Fruit fly (Drosophila melanogaster) whole organism, embryonic: ENCODE measurements around the gene CAH4.

Experiments used
- Aef1 ChIP-seq: fragments of 200-800 bp; sonication (Bioruptor generic); IDR thresholded peaks from 3 replicates; pipeline ENCODE4 v1.3.6; 2022; ENCODE audit warnings: missing biosample characterization, missing genetic modification characterization
- BEAF-32 ChIP-seq: fragments of 200-800 bp; sonication (Bioruptor generic); optimal IDR thresholded peaks from 3 replicates; lab custom pipeline; 2017; ENCODE audit warnings: missing biosample characterization, missing genetic modification characterization, mild to moderate bottlenecking, moderate library complexity, missing genetic modification reagents
- CG10431 ChIP-seq: fragments of 200-800 bp; sonication (Bioruptor generic); optimal IDR thresholded peaks from 3 replicates; lab custom pipeline; 2018; ENCODE audit warnings: missing biosample characterization, mild to moderate bottlenecking, missing genetic modification characterization
- CG10543 ChIP-seq: fragments of 200-800 bp; sonication (Bioruptor generic); optimal IDR thresholded peaks from 3 replicates; lab custom pipeline; 2017; ENCODE audit warnings: missing biosample characterization, mild to moderate bottlenecking, missing genetic modification characterization, moderate library complexity
- CG11456 ChIP-seq: fragments of 200-800 bp; sonication (Bioruptor generic); IDR thresholded peaks from 3 replicates; pipeline ENCODE4 v1.3.6; 2022; ENCODE audit warnings: missing biosample characterization, missing genetic modification characterization
- CG12299 ChIP-seq: fragments of 200-800 bp; sonication (Bioruptor generic); optimal IDR thresholded peaks from 2 replicates; lab custom pipeline; 2018; ENCODE audit warnings: missing biosample characterization, mild to moderate bottlenecking, missing genetic modification characterization
- CG15269 ChIP-seq: fragments of 200-800 bp; sonication (Bioruptor generic); optimal IDR thresholded peaks from 2 replicates; lab custom pipeline; 2018; ENCODE audit warnings: missing biosample characterization, mild to moderate bottlenecking, missing genetic modification characterization, moderate library complexity
- CG17829 ChIP-seq: fragments of 200-800 bp; optimal IDR thresholded peaks from 2 replicates; lab custom pipeline; 2019; ENCODE audit warnings: missing biosample characterization, mild to moderate bottlenecking, missing genetic modification characterization, moderate library complexity
- CG17912 ChIP-seq: fragments of 200-800 bp; sonication (Bioruptor generic); optimal IDR thresholded peaks from 2 replicates; lab custom pipeline; 2018; ENCODE audit warnings: missing biosample characterization, mild to moderate bottlenecking, missing genetic modification characterization
- CG18764 ChIP-seq: fragments of 200-800 bp; sonication (Bioruptor generic); optimal IDR thresholded peaks from 3 replicates; lab custom pipeline; 2016; ENCODE audit warnings: missing biosample characterization, missing genetic modification characterization
- CG2199 ChIP-seq: fragments of 200-800 bp; sonication (Bioruptor generic); IDR thresholded peaks from 3 replicates; pipeline ENCODE4 v1.3.6; 2022; ENCODE audit warnings: missing biosample characterization, missing genetic modification characterization
- CG31441 ChIP-seq: fragments of 200-800 bp; sonication (Bioruptor generic); IDR thresholded peaks from 2 replicates; pipeline ENCODE4 v1.3.6; 2022; ENCODE audit warnings: missing biosample characterization, missing genetic modification characterization
- CG32767 ChIP-seq: fragments of 200-800 bp; sonication (Bioruptor generic); IDR thresholded peaks from 2 replicates; pipeline ENCODE4 v1.3.6; 2022; ENCODE audit warnings: missing biosample characterization, missing genetic modification characterization
- CG32772 ChIP-seq: fragments of 200-800 bp; sonication (Bioruptor generic); IDR thresholded peaks from 2 replicates; pipeline ENCODE4 v1.3.6; 2022; ENCODE audit warnings: missing biosample characterization, missing genetic modification characterization
- CG3407 ChIP-seq: fragments of 200-800 bp; sonication (Bioruptor generic); optimal IDR thresholded peaks from 2 replicates; lab custom pipeline; 2018; ENCODE audit warnings: missing biosample characterization, mild to moderate bottlenecking, missing genetic modification characterization
- CG4404 ChIP-seq: fragments of 200-800 bp; sonication (Bioruptor generic); IDR thresholded peaks from 2 replicates; pipeline ENCODE4 v1.3.6; 2022; ENCODE audit warnings: missing biosample characterization, missing genetic modification characterization
- CG9437 ChIP-seq: fragments of 200-800 bp; sonication (Bioruptor generic); optimal IDR thresholded peaks from 2 replicates; lab custom pipeline; 2018; ENCODE audit warnings: missing biosample characterization, mild to moderate bottlenecking, missing genetic modification characterization
- CG9609 ChIP-seq: fragments of 200-800 bp; sonication (Bioruptor generic); optimal IDR thresholded peaks from 3 replicates; lab custom pipeline; 2016; ENCODE audit warnings: missing biosample characterization, missing genetic modification characterization
- Chrac-16 ChIP-seq: fragments of 200-800 bp; sonication (Bioruptor generic); optimal IDR thresholded peaks from 3 replicates; lab custom pipeline; 2016; ENCODE audit warnings: missing biosample characterization, missing genetic modification characterization
- Dfd ChIP-seq, 2 experiments: fragments of >200 bp; optimal IDR thresholded peaks; 2 replicates each; lab custom pipeline; 2017; ENCODE audit warnings: missing biosample characterization in 2 of 2, missing genetic modification characterization in 2 of 2
- Doc3 ChIP-seq: fragments of 200-800 bp; sonication (Bioruptor generic); IDR thresholded peaks from 3 replicates; pipeline ENCODE4 v1.3.6; 2022; ENCODE audit warnings: missing biosample characterization, missing genetic modification characterization; ENCODE audit not compliant: partially characterized antibody
- Dref ChIP-seq: fragments of 200-800 bp; sonication (Bioruptor generic); IDR thresholded peaks from 2 replicates; pipeline ENCODE4 v1.3.6; 2022; ENCODE audit warnings: missing biosample characterization, missing genetic modification characterization
- HmgZ ChIP-seq: fragments of 200-800 bp; sonication (Bioruptor generic); optimal IDR thresholded peaks from 2 replicates; lab custom pipeline; 2018; ENCODE audit warnings: missing biosample characterization, mild to moderate bottlenecking, missing genetic modification characterization
- Kr ChIP-seq: fragments of 200-800 bp; sonication (Bioruptor generic); optimal IDR thresholded peaks from 2 replicates; lab custom pipeline; 2017; ENCODE audit warnings: missing biosample characterization, mild to moderate bottlenecking, missing genetic modification characterization
- Max ChIP-seq: fragments of 200-800 bp; sonication (Bioruptor generic); optimal IDR thresholded peaks from 2 replicates; lab custom pipeline; 2016; ENCODE audit warnings: missing biosample characterization, mild to moderate bottlenecking, missing genetic modification characterization
- Mes4 ChIP-seq: fragments of 200-800 bp; sonication (Bioruptor generic); optimal IDR thresholded peaks from 2 replicates; lab custom pipeline; 2016; ENCODE audit warnings: missing biosample characterization, missing genetic modification characterization
- Opbp ChIP-seq: fragments of 200-800 bp; sonication (Bioruptor generic); IDR thresholded peaks from 3 replicates; pipeline ENCODE4 v1.3.6; 2022; ENCODE audit warnings: missing biosample characterization, missing genetic modification characterization; ENCODE audit not compliant: partially characterized antibody
- Optix ChIP-seq: fragments of 200-800 bp; sonication (Bioruptor generic); IDR thresholded peaks from 3 replicates; pipeline ENCODE4 v1.3.6; 2022; ENCODE audit warnings: missing biosample characterization, missing genetic modification characterization
- PHDP ChIP-seq: fragments of 200-800 bp; sonication (Bioruptor generic); optimal IDR thresholded peaks from 3 replicates; lab custom pipeline; 2018; ENCODE audit warnings: missing biosample characterization, mild to moderate bottlenecking, missing genetic modification characterization, moderate library complexity
- TFAM ChIP-seq: fragments of 200-800 bp; sonication (Bioruptor generic); optimal IDR thresholded peaks from 2 replicates; lab custom pipeline; 2017; ENCODE audit warnings: missing biosample characterization, missing genetic modification characterization, inconsistent platforms
- YL-1 ChIP-seq: fragments of 200-800 bp; sonication (Bioruptor generic); optimal IDR thresholded peaks from 3 replicates; lab custom pipeline; 2017; ENCODE audit warnings: missing biosample characterization, mild to moderate bottlenecking, missing genetic modification characterization
- al ChIP-seq: fragments of 200-800 bp; sonication (Bioruptor generic); IDR thresholded peaks from 2 replicates; pipeline ENCODE4 v1.3.6; 2022; ENCODE audit warnings: missing biosample characterization, missing genetic modification characterization
- aop ChIP-seq: fragments of 200-800 bp; sonication (Bioruptor generic); IDR thresholded peaks from 2 replicates; pipeline ENCODE4 v1.3.6; 2022; ENCODE audit warnings: missing biosample characterization, missing genetic modification characterization
- ato ChIP-seq: fragments of 200-800 bp; sonication (Bioruptor generic); IDR thresholded peaks from 2 replicates; pipeline ENCODE4 v1.3.6; 2022; ENCODE audit warnings: missing biosample characterization, missing genetic modification characterization; ENCODE audit not compliant: partially characterized antibody
- crc ChIP-seq: fragments of 200-800 bp; sonication (Bioruptor generic); optimal IDR thresholded peaks from 2 replicates; lab custom pipeline; 2016; ENCODE audit warnings: missing biosample characterization, missing genetic modification characterization
- dimm ChIP-seq: fragments of 200-800 bp; sonication (Bioruptor generic); IDR thresholded peaks from 2 replicates; pipeline ENCODE4 v1.3.6; 2022; ENCODE audit warnings: missing biosample characterization, missing genetic modification characterization
- dmrt99B ChIP-seq: fragments of 200-800 bp; sonication (Bioruptor generic); optimal IDR thresholded peaks from 2 replicates; lab custom pipeline; 2018; ENCODE audit warnings: missing biosample characterization, mild to moderate bottlenecking, missing genetic modification characterization, moderate library complexity
- gcm ChIP-seq: fragments of 200-800 bp; sonication (Bioruptor generic); optimal IDR thresholded peaks from 2 replicates; lab custom pipeline; 2019; ENCODE audit warnings: missing biosample characterization, mild to moderate bottlenecking, missing genetic modification characterization, moderate library complexity
- gfzf ChIP-seq: fragments of 200-800 bp; sonication (Bioruptor generic); optimal IDR thresholded peaks from 2 replicates; lab custom pipeline; 2016; ENCODE audit warnings: missing biosample characterization, mild to moderate bottlenecking, missing genetic modification characterization, moderate library complexity
- inv ChIP-seq: fragments of 200-800 bp; sonication (Bioruptor generic); IDR thresholded peaks from 2 replicates; pipeline ENCODE4 v1.3.6; 2022; ENCODE audit warnings: missing biosample characterization, missing genetic modification characterization; ENCODE audit not compliant: partially characterized antibody
- lmd ChIP-seq: fragments of 200-800 bp; sonication (Bioruptor generic); IDR thresholded peaks from 2 replicates; pipeline ENCODE4 v1.3.6; 2022; ENCODE audit warnings: missing biosample characterization, missing genetic modification characterization
- peb ChIP-seq: fragments of 200-800 bp; sonication (Bioruptor generic); IDR thresholded peaks from 2 replicates; pipeline ENCODE4 v1.3.6; 2022; ENCODE audit warnings: missing biosample characterization, missing genetic modification characterization
- pfk ChIP-seq: fragments of 200-800 bp; sonication (Bioruptor generic); optimal IDR thresholded peaks from 2 replicates; lab custom pipeline; 2018; ENCODE audit warnings: missing biosample characterization, mild to moderate bottlenecking, missing genetic modification characterization, moderate library complexity
- ranshi ChIP-seq: fragments of 200-800 bp; sonication (Bioruptor generic); IDR thresholded peaks from 2 replicates; pipeline ENCODE4 v1.3.6; 2022; ENCODE audit warnings: missing biosample characterization, missing genetic modification characterization
- slbo ChIP-seq: fragments of 200-800 bp; sonication (Bioruptor generic); IDR thresholded peaks from 2 replicates; pipeline ENCODE4 v1.3.6; 2022; ENCODE audit warnings: missing biosample characterization, missing genetic modification characterization
- sna ChIP-seq: fragments of 200-800 bp; sonication (Bioruptor generic); IDR thresholded peaks from 2 replicates; pipeline ENCODE4 v1.3.6; 2022; ENCODE audit warnings: missing biosample characterization, missing genetic modification characterization; ENCODE audit not compliant: partially characterized antibody
- sqz ChIP-seq: fragments of 200-800 bp; sonication (Bioruptor generic); optimal IDR thresholded peaks from 3 replicates; lab custom pipeline; 2018; ENCODE audit warnings: missing biosample characterization, mild to moderate bottlenecking, missing genetic modification characterization
- tgo ChIP-seq: fragments of 200-800 bp; sonication (Bioruptor generic); IDR thresholded peaks from 3 replicates; pipeline ENCODE4 v1.3.6; 2022; ENCODE audit warnings: missing biosample characterization, missing genetic modification characterization
- zen ChIP-seq: fragments of 200-800 bp; sonication (Bioruptor generic); optimal IDR thresholded peaks from 3 replicates; lab custom pipeline; 2018; ENCODE audit warnings: missing biosample characterization, mild to moderate bottlenecking, missing genetic modification characterization, moderate library complexity

The CAH4 gene

DNA sequence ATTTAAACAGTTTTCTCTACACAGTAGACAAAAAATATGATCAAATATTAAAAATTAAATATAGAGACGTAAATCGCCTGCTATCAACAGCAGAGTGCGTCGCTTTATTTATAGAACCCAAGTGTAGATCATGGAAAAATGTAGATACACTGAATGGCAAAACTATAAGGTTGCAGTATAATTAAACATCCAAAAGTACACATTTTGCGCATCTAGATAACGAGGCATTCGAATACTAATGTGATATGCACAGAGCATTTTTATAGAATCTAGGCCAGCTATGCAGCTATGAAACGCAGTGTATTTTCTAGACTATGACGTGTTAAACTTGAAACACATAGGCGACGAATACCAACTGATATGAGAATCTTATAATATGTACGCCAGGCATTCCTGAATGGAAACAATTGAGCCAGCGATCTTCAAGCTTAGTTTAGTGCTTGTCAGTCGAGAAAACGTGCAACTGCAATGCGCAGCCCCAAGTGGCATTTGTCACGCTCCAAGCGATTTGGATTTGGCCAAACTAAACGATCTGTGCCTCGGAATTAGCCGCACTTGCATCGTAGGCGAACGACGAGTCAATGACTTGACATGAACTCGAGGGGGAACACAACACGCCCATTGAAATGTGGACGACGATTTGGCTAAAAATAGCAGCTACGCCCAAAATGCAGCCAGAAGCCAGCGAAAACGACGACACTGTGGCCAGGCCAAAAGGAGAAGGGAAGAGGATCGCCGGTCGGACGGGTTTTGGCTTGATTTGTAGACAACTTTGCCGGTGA lies 46.3 kb downstream of the CAH4 start (continued):
- TF ChIP-seq Mes4 (GFP tag; lab: Kevin White, UChicago), result peak; percentile 77
- TF ChIP-seq CG10543 (GFP tag; lab: Kevin White, UChicago), result peak; percentile 69
- TF ChIP-seq PHDP (tag; lab: Kevin White, UChicago), result peak; percentile 92
- TF ChIP-seq sqz, result peak; percentile 43
- TF ChIP-seq Dref (GFP tag; lab: Robert Waterston, UW), result no peak
- TF ChIP-seq BEAF-32 (GFP tag; lab: Kevin White, UChicago), result no peak
- TF ChIP-seq zen (tag; lab: Kevin White, UChicago), result peak; percentile 49
- TF ChIP-seq peb (GFP tag; lab: Robert Waterston, UW), result peak; percentile 75
- TF ChIP-seq Opbp, result no peak
- TF ChIP-seq ato (GFP tag; lab: Robert Waterston, UW), result no peak
- peak; percentile 49 for TF ChIP-seq CG17912 (GFP tag; lab: Kevin White, UChicago)
- TF ChIP-seq Kr (GFP tag; lab: Kevin White, UChicago), result no peak
- TF ChIP-seq tgo (GFP tag; lab: Robert Waterston, UW), result peak; percentile 83
- no peak for TF ChIP-seq Doc3 (GFP tag; lab: Robert Waterston, UW)
- peak; percentile 90 for TF ChIP-seq ranshi (GFP tag; lab: Robert Waterston, UW)
- peak; percentile 79; the same call in 1 of the 2 replicates for TF ChIP-seq aop (GFP tag; lab: Robert Waterston, UW)
- TF ChIP-seq Aef1 (GFP tag; lab: Robert Waterston, UW), result peak; percentile 89
- TF ChIP-seq CG12299, result peak; percentile 73
- peak; percentile 92 for TF ChIP-seq CG11456 (GFP tag; lab: Robert Waterston, UW)
- TF ChIP-seq dimm, result peak; percentile 67
- no peak for TF ChIP-seq sna (GFP tag; lab: Robert Waterston, UW)
- peak; percentile 73 for TF ChIP-seq Max (GFP tag; lab: Kevin White, UChicago)
- peak; percentile 84 for TF ChIP-seq CG9609 (GFP tag; lab: Kevin White, UChicago)
- TF ChIP-seq slbo (GFP tag; lab: Robert Waterston, UW), result peak; percentile 94
- no peak for TF ChIP-seq gfzf (GFP tag; lab: Kevin White, UChicago)
- TF ChIP-seq inv (GFP tag; lab: Robert Waterston, UW), result no peak
- no peak for TF ChIP-seq Dfd (GFP tag; optimal IDR thresholded peaks at IDR 0.05; lab: Kevin White, UChicago)
- no peak for TF ChIP-seq pfk (GFP tag; lab: Kevin White, UChicago)
- TF ChIP-seq CG10431, result peak; percentile 54
- peak; percentile 62 for TF ChIP-seq crc
- no peak for TF ChIP-seq dmrt99B
- peak; percentile 76 for TF ChIP-seq CG9437 (GFP tag; lab: Kevin White, UChicago)
- TF ChIP-seq CG15269 (tag; lab: Kevin White, UChicago), result peak; percentile 95
- peak; percentile 74 for TF ChIP-seq CG17829
- TF ChIP-seq CG31441, result peak; percentile 83
- peak; percentile 61 for TF ChIP-seq CG4404 (GFP tag; lab: Robert Waterston, UW)
- TF ChIP-seq CG18764 (GFP tag; lab: Kevin White, UChicago), result peak; percentile 72
- peak; percentile 87 for TF ChIP-seq al (GFP tag; lab: Robert Waterston, UW)
- peak; percentile 82 for TF ChIP-seq gcm
- peak; percentile 41 for TF ChIP-seq TFAM (GFP tag; lab: Kevin White, UChicago)
- TF ChIP-seq CG32772, result peak; percentile 82
- peak; percentile 81 for TF ChIP-seq CG32767
- peak; percentile 92 for TF ChIP-seq lmd
- peak; percentile 77; the same call in 2 of the 3 replicates for TF ChIP-seq CG2199
- peak; percentile 93 for TF ChIP-seq HmgZ (tag; lab: Kevin White, UChicago)
- TF ChIP-seq Chrac-16, result peak; percentile 78
- peak; percentile 60 for TF ChIP-seq CG3407 (GFP tag; lab: Kevin White, UChicago)
- TF ChIP-seq YL-1 (GFP tag; lab: Kevin White, UChicago), result peak; percentile 35
- TF ChIP-seq Optix (GFP tag; lab: Robert Waterston, UW), result peak; percentile 89
